Worm (Caenorhabditis elegans) whole organism, L2 larva: ENCODE measurements around the gene srt-74.
A peak's percentile ranks its signal among the peaks of the same experiment; 100 is the strongest.
"Not testable (repeated sequence)": the region's sequence is repeated elsewhere in the genome, so short reads cannot be mapped to it uniquely, and the experiment has no call there.

Experiments
- C34F6.9 ChIP-seq: fragments of 150-350 bp; optimal IDR thresholded peaks from 2 replicates; lab custom pipeline; 2014; ENCODE audit warnings: missing biosample characterization, missing genetic modification characterization
- F13H6.1 ChIP-seq: sonication (generic microtip); optimal IDR thresholded peaks from 2 replicates; lab custom pipeline; 2016; ENCODE audit warnings: missing genetic modification characterization, missing compliant biosample characterization
- R02D3.7 ChIP-seq: fragments of 150-350 bp; optimal IDR thresholded peaks from 2 replicates; lab custom pipeline; 2014; ENCODE audit warnings: missing biosample characterization, missing genetic modification characterization
- aly-2 ChIP-seq: fragments of 150-350 bp; optimal IDR thresholded peaks from 2 replicates; lab custom pipeline; 2014; ENCODE audit warnings: missing biosample characterization, missing genetic modification characterization
- crh-2 ChIP-seq: sonication (generic microtip); optimal IDR thresholded peaks from 2 replicates; lab custom pipeline; 2017; ENCODE audit warnings: missing biosample characterization, missing genetic modification characterization
- dmd-4 ChIP-seq: sonication (generic microtip); optimal IDR thresholded peaks from 2 replicates; lab custom pipeline; 2017; ENCODE audit warnings: missing biosample characterization, missing genetic modification characterization
- egl-27 ChIP-seq: sonication (generic microtip); optimal IDR thresholded peaks from 3 replicates; lab custom pipeline; 2017; ENCODE audit warnings: missing biosample characterization, missing genetic modification reagents, missing genetic modification characterization
- elt-1 ChIP-seq: fragments of 150-350 bp; optimal IDR thresholded peaks from 2 replicates; lab custom pipeline; 2014; ENCODE audit warnings: missing biosample characterization, missing genetic modification characterization
- elt-3 ChIP-seq: sonication (generic microtip); optimal IDR thresholded peaks from 2 replicates; lab custom pipeline; 2017; ENCODE audit warnings: missing biosample characterization, missing genetic modification characterization
- fos-1 ChIP-seq: fragments of 150-350 bp; optimal IDR thresholded peaks from 2 replicates; lab custom pipeline; 2014; ENCODE audit warnings: missing biosample characterization, missing genetic modification characterization
- gmeb-1 ChIP-seq: fragments of 150-350 bp; optimal IDR thresholded peaks from 2 replicates; lab custom pipeline; 2014; ENCODE audit warnings: missing biosample characterization, missing genetic modification characterization
- lin-11 ChIP-seq: fragments of 150-350 bp; sonication (generic microtip); optimal IDR thresholded peaks from 2 replicates; lab custom pipeline; 2014; ENCODE audit warnings: missing biosample characterization, missing genetic modification characterization, inconsistent platforms, mixed read lengths
- lin-13 ChIP-seq: fragments of 150-350 bp; optimal IDR thresholded peaks from 2 replicates; lab custom pipeline; 2014; ENCODE audit warnings: missing biosample characterization, missing genetic modification reagents, missing genetic modification characterization
- mab-5 ChIP-seq: fragments of 150-350 bp; optimal IDR thresholded peaks from 2 replicates; lab custom pipeline; 2014; ENCODE audit warnings: missing biosample characterization, missing genetic modification characterization
- mbf-1 ChIP-seq: sonication (generic microtip); optimal IDR thresholded peaks from 2 replicates; lab custom pipeline; 2017; ENCODE audit warnings: missing biosample characterization, missing genetic modification characterization
- nhr-11 ChIP-seq: fragments of 150-350 bp; optimal IDR thresholded peaks from 2 replicates; lab custom pipeline; 2014; ENCODE audit warnings: missing biosample characterization, missing genetic modification characterization
- nhr-129 ChIP-seq: fragments of 150-350 bp; optimal IDR thresholded peaks from 2 replicates; lab custom pipeline; 2014; ENCODE audit warnings: missing biosample characterization, missing genetic modification characterization
- nhr-21 ChIP-seq: fragments of 150-350 bp; optimal IDR thresholded peaks from 2 replicates; lab custom pipeline; 2014; ENCODE audit warnings: missing biosample characterization, missing genetic modification characterization
- nhr-23 ChIP-seq: fragments of 150-350 bp; optimal IDR thresholded peaks from 2 replicates; lab custom pipeline; 2014; ENCODE audit warnings: missing biosample characterization, missing genetic modification reagents, missing genetic modification characterization
- nhr-237 ChIP-seq: fragments of 150-350 bp; optimal IDR thresholded peaks from 2 replicates; lab custom pipeline; 2014; ENCODE audit warnings: missing biosample characterization, missing genetic modification characterization
- nhr-6 ChIP-seq: fragments of 150-350 bp; optimal IDR thresholded peaks from 2 replicates; lab custom pipeline; 2014; ENCODE audit warnings: missing biosample characterization, missing genetic modification characterization
- peb-1 ChIP-seq: fragments of 150-350 bp; optimal IDR thresholded peaks from 2 replicates; lab custom pipeline; 2014; ENCODE audit warnings: missing biosample characterization, missing genetic modification characterization
- sem-4 ChIP-seq: fragments of 150-350 bp; optimal IDR thresholded peaks from 2 replicates; lab custom pipeline; 2014; ENCODE audit warnings: missing biosample characterization, missing genetic modification reagents, missing genetic modification characterization
- skn-1 ChIP-seq: sonication (generic microtip); optimal IDR thresholded peaks from 2 replicates; lab custom pipeline; 2017; ENCODE audit warnings: missing biosample characterization, missing genetic modification characterization
- sma-9 ChIP-seq, 2 experiments: fragments of 150-350 bp in 1 of 2; sonication (generic microtip) in 1 of 2; optimal IDR thresholded peaks; 2 replicates each; lab custom pipeline; 2014 to 2016; ENCODE audit warnings: missing genetic modification characterization in 2 of 2, mild to moderate bottlenecking in 1 of 2, missing biosample characterization in 1 of 2, missing compliant biosample characterization in 1 of 2, missing genetic modification reagents in 1 of 2, moderate library complexity in 1 of 2
- snpc-4 ChIP-seq: fragments of 150-350 bp; optimal IDR thresholded peaks from 2 replicates; lab custom pipeline; 2014; ENCODE audit warnings: missing biosample characterization, missing genetic modification characterization
- unc-55 ChIP-seq: fragments of 150-350 bp; sonication (generic microtip); optimal IDR thresholded peaks from 3 replicates; lab custom pipeline; 2014; ENCODE audit warnings: missing biosample characterization, missing genetic modification reagents, missing genetic modification characterization
- unc-62 ChIP-seq: fragments of 150-350 bp; optimal IDR thresholded peaks from 2 replicates; lab custom pipeline; 2014; ENCODE audit warnings: missing biosample characterization, missing genetic modification reagents, missing genetic modification characterization
- ztf-1 ChIP-seq: fragments of 200-800 bp; sonication (Bioruptor generic); conservative IDR thresholded peaks from 2 replicates; pipeline ENCODE4 v1.3.6; 2022; ENCODE audit warnings: missing genetic modification characterization, missing compliant biosample characterization

srt-74 gene

DNA sequence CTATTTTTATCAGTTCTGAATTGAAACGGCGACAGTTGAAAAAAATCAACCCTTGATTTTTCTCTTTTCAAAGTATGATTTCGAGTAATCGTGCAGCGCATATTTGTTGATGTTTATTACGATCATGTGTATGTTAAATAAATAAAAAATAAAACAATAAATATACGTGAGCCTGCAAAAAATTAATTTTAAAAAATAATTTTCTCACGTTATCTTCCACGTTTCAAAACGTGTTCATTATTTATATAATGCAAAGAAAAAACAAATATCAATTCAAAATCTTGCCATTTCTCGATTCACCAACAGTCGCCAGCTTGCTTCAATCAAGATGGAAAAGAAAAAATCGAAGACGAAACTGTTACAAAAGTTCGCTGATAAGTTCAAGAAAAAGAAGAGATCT is 1.1 kb upstream of the srt-74 start, which contains the start of gene F40G12.10:
F40G12.10 (plus strand) TSS at position 301 of the 400 bp plus-strand sequence.
- TF ChIP-seq egl-27 (tag; lab: Kevin White, UChicago) (no peak), elt-3 (tag; lab: Kevin White, UChicago) (no peak), aly-2 (no peak), nhr-129 (tag; lab: Kevin White, UChicago) (no peak), F13H6.1 (tag; lab: Kevin White, UChicago) (no peak), snpc-4 (tag; lab: Kevin White, UChicago) (no peak), nhr-23 (no peak), mbf-1 (tag; lab: Kevin White, UChicago) (no peak), peb-1 (tag; lab: Kevin White, UChicago) (no peak), unc-55 (no peak), nhr-6 (no peak), dmd-4 (tag; lab: Kevin White, UChicago) (no peak), skn-1 (tag; lab: Kevin White, UChicago) (no peak)

ce11 chrV:14279777-14280176 is 2.3 kb downstream of the srt-74 start, which contains the start of gene srt-33:
TSS of gene srt-33 (minus strand) at chrV:14279877.
- TF ChIP-seq lin-11 (tag; lab: Kevin White, UChicago): no peak
- TF ChIP-seq elt-1 (tag; lab: Kevin White, UChicago): no peak
- no peak for TF ChIP-seq F13H6.1 (tag; lab: Kevin White, UChicago)
- TF ChIP-seq nhr-11 (tag; lab: Kevin White, UChicago): no peak
- no peak for TF ChIP-seq sma-9 (GFP tag; optimal IDR thresholded peaks at IDR 0.05; lab: Kevin White, UChicago)
- TF ChIP-seq sma-9 (tag; optimal IDR thresholded peaks at IDR 0.05; lab: Kevin White, UChicago): no peak

- TF ChIP-seq snpc-4 (tag; lab: Kevin White, UChicago): peak; percentile 38
These were observed 4.7 kb downstream of the srt-74 start for ce11 chrV:14277456-14277855.

DNA sequence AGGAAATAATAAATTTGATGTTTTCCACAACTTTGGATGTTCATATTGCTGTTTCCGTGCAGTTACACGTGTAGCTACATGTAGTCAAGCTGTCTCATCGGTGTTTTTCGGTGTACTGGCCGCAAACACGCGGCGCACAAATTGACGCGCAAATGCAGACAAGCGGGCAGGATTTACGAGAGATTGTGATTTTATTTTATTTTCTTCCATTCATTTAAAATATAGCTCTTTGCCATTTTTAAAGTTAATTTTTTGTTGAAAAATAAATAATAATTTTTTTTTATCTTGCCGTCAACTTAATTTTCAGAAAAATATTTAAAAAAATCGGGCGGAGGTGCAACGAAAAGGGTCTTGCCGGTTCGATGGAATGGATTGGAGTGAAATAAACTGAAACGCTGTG is 7.9 kb downstream of the srt-74 start, which contains the start of gene F40G12.7:
F40G12.7 (plus strand) TSS at position 301 of the 400 bp plus-strand sequence.
- TF ChIP-seq sem-4, mab-5, R02D3.7 (tag; lab: Kevin White, UChicago): not testable (repeated sequence)

ce11 chrV:14273019-14273418 is 9.1 kb downstream of the srt-74 start, which contains the start of gene F40G12.6:
TSS of gene F40G12.6 (minus strand) at chrV:14273119.
- TF ChIP-seq elt-1 (tag; lab: Kevin White, UChicago) (no peak), unc-55 (no peak), mbf-1 (tag; lab: Kevin White, UChicago) (no peak), crh-2 (no peak), fos-1 (no peak), nhr-21 (tag; lab: Kevin White, UChicago) (no peak), ztf-1 (GFP tag; lab: Robert Waterston, UW) (no peak), sma-9 (GFP tag; optimal IDR thresholded peaks at IDR 0.05; lab: Kevin White, UChicago) (no peak), sma-9 (tag; optimal IDR thresholded peaks at IDR 0.05; lab: Kevin White, UChicago) (no peak)

DNA sequence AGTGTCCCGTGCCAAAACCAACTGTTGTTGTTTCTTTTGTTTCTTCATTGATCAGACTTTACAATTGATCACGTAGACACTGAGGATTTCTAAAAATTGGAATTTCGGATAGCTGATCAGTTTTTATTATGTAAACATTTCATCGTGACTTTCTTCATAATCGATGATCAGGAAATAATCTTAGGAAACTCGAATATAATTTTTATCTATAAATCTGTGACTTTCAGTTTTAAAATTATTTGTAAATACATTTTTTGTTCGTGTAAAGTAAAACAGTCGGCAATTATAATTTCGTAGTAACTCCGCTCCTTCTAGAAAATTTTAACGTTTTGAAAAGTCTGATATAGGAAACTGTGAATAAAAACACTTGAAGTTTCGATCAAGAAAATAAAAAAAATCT is 11.4 kb downstream of the srt-74 start, which contains the start of gene F40G12.5:
F40G12.5 (minus strand) TSS at position 101 of the 400 bp plus-strand sequence.
- TF ChIP-seq unc-62 (GFP tag; lab: Kevin White, UChicago) (no peak), nhr-23 (no peak)

DNA sequence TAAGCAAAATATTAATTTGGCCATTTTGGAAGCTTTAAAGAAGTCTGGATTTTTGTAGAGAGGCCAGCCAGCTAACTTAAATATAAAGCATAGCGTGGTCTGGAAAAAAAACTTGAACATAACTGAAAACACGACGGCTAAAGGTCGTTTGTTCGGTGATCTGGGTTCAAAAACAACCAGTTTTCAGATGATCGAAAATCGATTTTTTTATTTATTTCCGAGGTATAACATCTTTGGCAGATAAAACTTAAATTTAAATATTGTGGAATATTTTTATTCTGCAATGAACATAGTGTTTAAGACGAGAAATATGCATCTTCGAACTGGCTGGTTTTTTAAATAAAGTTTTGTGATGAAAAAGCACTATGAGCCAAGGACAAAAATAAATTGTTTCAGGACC is 13.5 kb downstream of the srt-74 start, which contains the start of gene F40G12.4:
F40G12.4 (minus strand) TSS at position 101 of the 400 bp plus-strand sequence.
- TF ChIP-seq nhr-237: no peak
- TF ChIP-seq unc-55: no peak
- TF ChIP-seq lin-13: no peak
- no peak for TF ChIP-seq F13H6.1 (tag; lab: Kevin White, UChicago)
- TF ChIP-seq nhr-11 (tag; lab: Kevin White, UChicago): no peak
- no peak for TF ChIP-seq gmeb-1
- TF ChIP-seq unc-62 (GFP tag; lab: Kevin White, UChicago): no peak
- TF ChIP-seq lin-11 (tag; lab: Kevin White, UChicago): no peak
- no peak for TF ChIP-seq C34F6.9 (tag; lab: Kevin White, UChicago)
